Worm (Caenorhabditis elegans) whole organism, L2 larva: ENCODE measurements around the gene T23G7.3.

Source experiments
- R02D3.7 ChIP-seq: fragments of 150-350 bp; optimal IDR thresholded peaks from 2 replicates; lab custom pipeline; 2014; ENCODE audit warnings: missing biosample characterization, missing genetic modification characterization
- Y55F3AM.14 ChIP-seq: fragments of 200-800 bp; sonication (Bioruptor generic); optimal IDR thresholded peaks from 2 replicates; lab custom pipeline; 2018; ENCODE audit warnings: mild to moderate bottlenecking, missing genetic modification characterization, missing compliant biosample characterization
- ZK546.5 ChIP-seq: sonication (generic microtip); optimal IDR thresholded peaks from 2 replicates; lab custom pipeline; 2017; ENCODE audit warnings: missing biosample characterization, missing genetic modification characterization
- alr-1 ChIP-seq: fragments of 150-350 bp; optimal IDR thresholded peaks from 2 replicates; lab custom pipeline; 2014; ENCODE audit warnings: missing biosample characterization, missing genetic modification characterization
- aly-2 ChIP-seq: fragments of 150-350 bp; optimal IDR thresholded peaks from 2 replicates; lab custom pipeline; 2014; ENCODE audit warnings: missing biosample characterization, missing genetic modification characterization
- ama-1 ChIP-seq: fragments of 150-350 bp; optimal IDR thresholded peaks from 2 replicates; lab custom pipeline; 2018; ENCODE audit warnings: inconsistent platforms
- blmp-1 ChIP-seq: sonication (generic microtip); optimal IDR thresholded peaks from 2 replicates; lab custom pipeline; 2017; ENCODE audit warnings: missing genetic modification characterization, mild to moderate bottlenecking, missing compliant biosample characterization, antibody characterized with exemption, moderate library complexity; ENCODE audit not compliant: insufficient read depth
- ceh-16 ChIP-seq: fragments of 150-350 bp; optimal IDR thresholded peaks from 2 replicates; lab custom pipeline; 2014; ENCODE audit warnings: missing biosample characterization, missing genetic modification characterization
- ceh-82 ChIP-seq: fragments of 150-350 bp; optimal IDR thresholded peaks from 2 replicates; lab custom pipeline; 2014; ENCODE audit warnings: missing biosample characterization, missing genetic modification characterization
- crh-2 ChIP-seq: sonication (generic microtip); optimal IDR thresholded peaks from 2 replicates; lab custom pipeline; 2017; ENCODE audit warnings: missing biosample characterization, missing genetic modification characterization
- egl-27 ChIP-seq: sonication (generic microtip); optimal IDR thresholded peaks from 3 replicates; lab custom pipeline; 2017; ENCODE audit warnings: missing biosample characterization, missing genetic modification reagents, missing genetic modification characterization
- elt-1 ChIP-seq: fragments of 150-350 bp; optimal IDR thresholded peaks from 2 replicates; lab custom pipeline; 2014; ENCODE audit warnings: missing biosample characterization, missing genetic modification characterization
- elt-3 ChIP-seq: sonication (generic microtip); optimal IDR thresholded peaks from 2 replicates; lab custom pipeline; 2017; ENCODE audit warnings: missing biosample characterization, missing genetic modification characterization
- fos-1 ChIP-seq: fragments of 150-350 bp; optimal IDR thresholded peaks from 2 replicates; lab custom pipeline; 2014; ENCODE audit warnings: missing biosample characterization, missing genetic modification characterization
- gmeb-1 ChIP-seq: fragments of 150-350 bp; optimal IDR thresholded peaks from 2 replicates; lab custom pipeline; 2014; ENCODE audit warnings: missing biosample characterization, missing genetic modification characterization
- lin-11 ChIP-seq: fragments of 150-350 bp; sonication (generic microtip); optimal IDR thresholded peaks from 2 replicates; lab custom pipeline; 2014; ENCODE audit warnings: missing biosample characterization, missing genetic modification characterization, inconsistent platforms, mixed read lengths
- lsy-2 ChIP-seq, 2 experiments: fragments of 150-350 bp in 1 of 2; sonication (generic microtip) in 1 of 2; optimal IDR thresholded peaks; 2 replicates each; lab custom pipeline; 2014 to 2017; ENCODE audit warnings: missing biosample characterization in 2 of 2, missing genetic modification characterization in 2 of 2
- mab-5 ChIP-seq: fragments of 150-350 bp; optimal IDR thresholded peaks from 2 replicates; lab custom pipeline; 2014; ENCODE audit warnings: missing biosample characterization, missing genetic modification characterization
- mbf-1 ChIP-seq: sonication (generic microtip); optimal IDR thresholded peaks from 2 replicates; lab custom pipeline; 2017; ENCODE audit warnings: missing biosample characterization, missing genetic modification characterization
- mdl-1 ChIP-seq, 2 experiments: fragments of 150-350 bp in 1 of 2; sonication (generic microtip) in 1 of 2; optimal IDR thresholded peaks; 2 replicates each; lab custom pipeline; 2017; ENCODE audit warnings: missing biosample characterization in 2 of 2, missing genetic modification characterization in 2 of 2
- nhr-11 ChIP-seq: fragments of 150-350 bp; optimal IDR thresholded peaks from 2 replicates; lab custom pipeline; 2014; ENCODE audit warnings: missing biosample characterization, missing genetic modification characterization
- nhr-129 ChIP-seq: fragments of 150-350 bp; optimal IDR thresholded peaks from 2 replicates; lab custom pipeline; 2014; ENCODE audit warnings: missing biosample characterization, missing genetic modification characterization
- nhr-21 ChIP-seq: fragments of 150-350 bp; optimal IDR thresholded peaks from 2 replicates; lab custom pipeline; 2014; ENCODE audit warnings: missing biosample characterization, missing genetic modification characterization
- nhr-23 ChIP-seq: fragments of 150-350 bp; optimal IDR thresholded peaks from 2 replicates; lab custom pipeline; 2014; ENCODE audit warnings: missing biosample characterization, missing genetic modification reagents, missing genetic modification characterization
- nhr-237 ChIP-seq: fragments of 150-350 bp; optimal IDR thresholded peaks from 2 replicates; lab custom pipeline; 2014; ENCODE audit warnings: missing biosample characterization, missing genetic modification characterization
- nhr-25 ChIP-seq: fragments of 150-350 bp; sonication (generic microtip); optimal IDR thresholded peaks from 3 replicates; lab custom pipeline; 2014; ENCODE audit warnings: missing biosample characterization, missing genetic modification characterization
- nhr-6 ChIP-seq: fragments of 150-350 bp; optimal IDR thresholded peaks from 2 replicates; lab custom pipeline; 2014; ENCODE audit warnings: missing biosample characterization, missing genetic modification characterization
- nhr-77 ChIP-seq: fragments of 150-350 bp; optimal IDR thresholded peaks from 2 replicates; lab custom pipeline; 2014; ENCODE audit warnings: missing biosample characterization, missing genetic modification characterization
- peb-1 ChIP-seq: fragments of 150-350 bp; optimal IDR thresholded peaks from 2 replicates; lab custom pipeline; 2014; ENCODE audit warnings: missing biosample characterization, missing genetic modification characterization
- sem-4 ChIP-seq: fragments of 150-350 bp; optimal IDR thresholded peaks from 2 replicates; lab custom pipeline; 2014; ENCODE audit warnings: missing biosample characterization, missing genetic modification reagents, missing genetic modification characterization
- skn-1 ChIP-seq: sonication (generic microtip); optimal IDR thresholded peaks from 2 replicates; lab custom pipeline; 2017; ENCODE audit warnings: missing biosample characterization, missing genetic modification characterization
- sma-3 ChIP-seq: sonication (generic microtip); optimal IDR thresholded peaks from 2 replicates; lab custom pipeline; 2016; ENCODE audit warnings: missing genetic modification reagents, missing genetic modification characterization, missing compliant biosample characterization
- sma-9 ChIP-seq, 2 experiments: fragments of 150-350 bp in 1 of 2; sonication (generic microtip) in 1 of 2; optimal IDR thresholded peaks; 2 replicates each; lab custom pipeline; 2014 to 2016; ENCODE audit warnings: missing genetic modification characterization in 2 of 2, mild to moderate bottlenecking in 1 of 2, missing biosample characterization in 1 of 2, missing compliant biosample characterization in 1 of 2, missing genetic modification reagents in 1 of 2, moderate library complexity in 1 of 2
- snpc-4 ChIP-seq: fragments of 150-350 bp; optimal IDR thresholded peaks from 2 replicates; lab custom pipeline; 2014; ENCODE audit warnings: missing biosample characterization, missing genetic modification characterization
- unc-39 ChIP-seq: fragments of 150-350 bp; optimal IDR thresholded peaks from 2 replicates; lab custom pipeline; 2014; ENCODE audit warnings: missing biosample characterization, missing genetic modification characterization
- unc-55 ChIP-seq: fragments of 150-350 bp; sonication (generic microtip); optimal IDR thresholded peaks from 3 replicates; lab custom pipeline; 2014; ENCODE audit warnings: missing biosample characterization, missing genetic modification reagents, missing genetic modification characterization
- unc-62 ChIP-seq: fragments of 150-350 bp; optimal IDR thresholded peaks from 2 replicates; lab custom pipeline; 2014; ENCODE audit warnings: missing biosample characterization, missing genetic modification reagents, missing genetic modification characterization
- zag-1 ChIP-seq: fragments of 150-350 bp; optimal IDR thresholded peaks from 2 replicates; lab custom pipeline; 2014; ENCODE audit warnings: missing biosample characterization, missing genetic modification characterization
- ztf-1 ChIP-seq: fragments of 200-800 bp; sonication (Bioruptor generic); conservative IDR thresholded peaks from 2 replicates; pipeline ENCODE4 v1.3.6; 2022; ENCODE audit warnings: missing genetic modification characterization, missing compliant biosample characterization
- ztf-11 ChIP-seq: sonication (generic microtip); optimal IDR thresholded peaks from 2 replicates; lab custom pipeline; 2017; ENCODE audit warnings: missing biosample characterization, missing genetic modification characterization

The T23G7.3 gene

DNA sequence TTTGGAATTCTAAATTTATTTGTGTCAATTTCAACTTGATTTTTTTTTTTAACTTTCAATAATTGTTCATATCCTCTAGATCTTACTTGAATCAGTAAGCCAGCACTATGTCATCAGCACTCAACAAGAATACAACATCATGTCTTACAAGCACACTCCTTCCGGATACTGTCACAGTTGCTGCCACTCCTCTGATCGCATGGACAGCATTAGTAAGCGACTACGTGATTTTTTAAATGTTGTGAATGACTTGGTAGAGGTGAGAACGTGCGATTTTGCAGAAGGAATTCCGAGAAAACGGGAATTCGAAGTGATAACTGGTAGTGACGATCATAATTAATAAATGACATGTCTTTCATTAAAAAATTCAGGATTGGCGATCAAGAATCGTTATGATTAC is 9.6 kb downstream of the T23G7.3 start, which contains the start of gene oac-54:
TSS of gene oac-54 (plus strand) at position 83 of the 400 bp plus-strand sequence.
- TF ChIP-seq unc-62 (GFP tag; lab: Kevin White, UChicago): no peak
- TF ChIP-seq mbf-1 (tag; lab: Kevin White, UChicago): no peak
- no peak for TF ChIP-seq lsy-2 (tag; optimal IDR thresholded peaks at IDR 0.05; lab: Kevin White, UChicago)
- no peak for TF ChIP-seq gmeb-1
- no peak for TF ChIP-seq lin-11 (tag; lab: Kevin White, UChicago)
- TF ChIP-seq sma-9 (GFP tag; optimal IDR thresholded peaks at IDR 0.05; lab: Kevin White, UChicago): no peak
- no peak for TF ChIP-seq sma-9 (tag; optimal IDR thresholded peaks at IDR 0.05; lab: Kevin White, UChicago)
- TF ChIP-seq ZK546.5 (tag; lab: Kevin White, UChicago): no peak
- no peak for TF ChIP-seq ztf-1 (GFP tag; lab: Robert Waterston, UW)
- TF ChIP-seq blmp-1 (tag; lab: Kevin White, UChicago): no peak
- TF ChIP-seq peb-1: no peak
- TF ChIP-seq R02D3.7 (tag; lab: Kevin White, UChicago): no peak
- TF ChIP-seq nhr-23 (tag; lab: Kevin White, UChicago): no peak
- TF ChIP-seq nhr-11: no peak
- no peak for TF ChIP-seq fos-1
- no peak for TF ChIP-seq ama-1 (lab: Kevin White, UChicago)
- no peak for TF ChIP-seq ceh-16
- no peak for TF ChIP-seq mdl-1 (tag; optimal IDR thresholded peaks at IDR 0.05; lab: Kevin White, UChicago)
- no peak for TF ChIP-seq snpc-4 (tag; lab: Kevin White, UChicago)
- TF ChIP-seq nhr-6 (tag; lab: Kevin White, UChicago): no peak
- TF ChIP-seq, all 48 proteins: peak for 0

DNA sequence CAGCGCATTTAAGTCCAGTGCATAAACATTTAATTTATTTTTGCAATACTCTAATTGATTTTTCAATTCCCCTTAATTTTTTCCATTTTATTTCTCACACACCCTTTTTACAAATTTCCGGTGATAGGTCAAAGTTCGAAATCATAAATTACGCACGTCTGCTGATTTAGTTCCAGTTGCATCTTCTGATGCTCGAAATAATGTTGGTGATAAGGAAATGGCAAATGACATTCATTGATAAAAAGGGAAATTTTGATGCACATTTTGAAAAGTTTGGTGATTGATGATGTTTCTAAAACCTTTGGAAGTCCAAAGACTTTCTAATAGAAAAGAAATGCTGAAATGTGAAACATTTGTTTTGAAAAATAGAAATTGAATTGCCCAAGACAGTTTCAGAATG is 10.5 kb downstream of the T23G7.3 start:
- TF ChIP-seq nhr-6 (tag; lab: Kevin White, UChicago) (no peak), ZK546.5 (tag; lab: Kevin White, UChicago) (no peak), mdl-1 (tag; optimal IDR thresholded peaks at IDR 0.05; lab: Kevin White, UChicago) (no peak), fos-1 (peak; percentile 97), lsy-2 (tag; optimal IDR thresholded peaks at IDR 0.05; lab: Kevin White, UChicago) (no peak), nhr-21 (tag; lab: Kevin White, UChicago) (no peak), egl-27 (tag; lab: Kevin White, UChicago) (no peak), unc-39 (tag; lab: Kevin White, UChicago) (no peak), ztf-11 (tag; lab: Kevin White, UChicago) (no peak), gmeb-1 (peak; percentile 1), ztf-1 (GFP tag; lab: Robert Waterston, UW) (no peak), elt-1 (tag; lab: Kevin White, UChicago) (no peak), alr-1 (no peak), sem-4 (tag; lab: Kevin White, UChicago) (no peak), nhr-25 (tag; lab: Kevin White, UChicago) (no peak), mab-5 (tag; lab: Kevin White, UChicago) (no peak), sma-9 (GFP tag; optimal IDR thresholded peaks at IDR 0.05; lab: Kevin White, UChicago) (peak; percentile 77), sma-9 (tag; optimal IDR thresholded peaks at IDR 0.05; lab: Kevin White, UChicago) (no peak), elt-3 (tag; lab: Kevin White, UChicago) (no peak), nhr-237 (tag; lab: Kevin White, UChicago) (no peak), lin-11 (tag; lab: Kevin White, UChicago) (no peak), crh-2 (tag; lab: Kevin White, UChicago) (peak; percentile 56), blmp-1 (tag; lab: Kevin White, UChicago) (no peak), nhr-129 (peak; percentile 70), nhr-77 (tag; lab: Kevin White, UChicago) (no peak), aly-2 (tag; lab: Kevin White, UChicago) (no peak), unc-62 (GFP tag; lab: Kevin White, UChicago) (no peak), Y55F3AM.14 (GFP tag; lab: Kevin White, UChicago) (no peak), ceh-16 (no peak), R02D3.7 (tag; lab: Kevin White, UChicago) (no peak)

DNA sequence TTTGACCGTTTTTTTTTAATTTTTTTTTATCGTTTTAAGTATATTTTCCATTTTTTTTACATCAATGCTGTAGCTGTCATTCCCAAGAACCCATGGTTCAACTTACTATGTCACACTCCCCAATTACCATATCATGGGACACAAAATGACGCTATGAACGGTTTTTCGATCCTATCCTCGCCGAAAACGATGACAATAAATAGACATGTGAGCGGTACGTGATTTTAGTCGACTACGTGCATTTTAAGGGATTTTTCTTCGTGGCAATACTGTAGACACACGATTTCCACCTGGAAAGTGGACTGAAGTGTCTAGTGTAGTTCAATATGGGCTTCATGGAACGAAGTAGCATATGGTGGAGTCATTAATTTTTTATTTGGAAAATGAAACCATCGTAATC is 11.4 kb downstream of the T23G7.3 start:
- TF ChIP-seq nhr-129: peak; percentile 67
- no peak for TF ChIP-seq nhr-77 (tag; lab: Kevin White, UChicago)
- TF ChIP-seq nhr-25 (tag; lab: Kevin White, UChicago): peak; percentile 45
- TF ChIP-seq fos-1: no peak
- peak; percentile 0 for TF ChIP-seq nhr-21 (tag; lab: Kevin White, UChicago)

DNA sequence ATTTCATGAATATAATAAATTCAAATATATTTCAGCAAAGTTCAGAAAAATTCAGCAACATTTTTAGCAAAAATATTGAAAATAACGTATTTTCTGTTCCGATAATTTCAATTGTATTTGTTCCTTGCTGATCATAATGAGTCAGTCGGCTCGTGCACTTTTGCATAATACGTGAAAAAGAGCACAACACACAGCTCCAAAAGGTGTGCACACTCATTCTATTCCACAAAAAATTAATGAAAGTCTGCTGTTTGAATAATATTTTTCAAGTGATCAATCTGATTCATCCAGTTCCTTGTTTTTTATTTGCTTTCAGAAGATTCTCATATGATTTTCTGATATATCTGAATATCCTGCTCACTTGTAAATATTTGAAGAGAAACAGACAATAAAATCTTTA is 13.3 kb downstream of the T23G7.3 start:
- TF ChIP-seq skn-1 (tag; lab: Kevin White, UChicago): no peak
- TF ChIP-seq lin-11 (tag; lab: Kevin White, UChicago): no peak
- TF ChIP-seq ceh-82 (tag; lab: Kevin White, UChicago): no peak
- no peak for TF ChIP-seq ztf-1 (GFP tag; lab: Robert Waterston, UW)
- no peak for TF ChIP-seq sma-9 (GFP tag; optimal IDR thresholded peaks at IDR 0.05; lab: Kevin White, UChicago)
- TF ChIP-seq sma-9 (tag; optimal IDR thresholded peaks at IDR 0.05; lab: Kevin White, UChicago): no peak
- TF ChIP-seq zag-1 (tag; lab: Kevin White, UChicago): no peak
- TF ChIP-seq blmp-1 (tag; lab: Kevin White, UChicago): no peak
- TF ChIP-seq sma-3 (GFP tag; lab: Kevin White, UChicago): no peak
- TF ChIP-seq nhr-6 (tag; lab: Kevin White, UChicago): no peak
- no peak for TF ChIP-seq unc-55 (GFP tag; lab: Kevin White, UChicago)
- no peak for TF ChIP-seq fos-1
